Fruit fly (Drosophila melanogaster): ENCODE data around the gene CG6927.

The CG6927 gene

DNA sequence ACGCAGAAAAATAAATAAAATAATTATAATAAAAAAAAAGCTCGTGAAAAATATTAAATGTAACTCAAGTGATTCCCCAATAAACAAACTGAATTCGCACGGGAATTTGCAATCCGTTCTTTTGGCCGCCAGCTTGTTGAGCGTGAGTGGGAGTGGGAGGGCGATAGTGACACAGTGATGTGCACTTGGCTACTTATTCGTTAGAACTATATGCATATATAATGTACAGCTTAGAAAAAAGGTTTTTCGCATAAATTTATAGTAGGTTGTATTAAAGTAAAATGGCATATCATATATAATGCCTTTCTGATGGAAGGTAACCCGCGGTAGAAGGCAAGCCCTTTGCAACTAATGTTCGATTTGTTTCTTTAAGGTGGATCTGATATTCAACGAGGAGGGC, 5.7 kb downstream of the CG6927 start:
- no peak for TF ChIP-seq bab1 (GFP tag; optimal IDR thresholded peaks at IDR 0.05)
- TF ChIP-seq cnc (optimal IDR thresholded peaks at IDR 0.05), result no peak
- no peak for TF ChIP-seq CG12768 (GFP tag; optimal IDR thresholded peaks at IDR 0.05)
- no peak for TF ChIP-seq Mnt (GFP tag; optimal IDR thresholded peaks at IDR 0.05)
- TF ChIP-seq kay (GFP tag; ENCODE audit: borderline replicate concordance), result no peak

- TF ChIP-seq bab1 (GFP tag; optimal IDR thresholded peaks at IDR 0.05) (no peak), tj (GFP tag; optimal IDR thresholded peaks at IDR 0.05) (peak; percentile 96), CG5204 (GFP tag; optimal IDR thresholded peaks at IDR 0.05) (peak; percentile 41), pad (GFP tag; optimal IDR thresholded peaks at IDR 0.05) (peak; percentile 48), CG14711 (tag; optimal IDR thresholded peaks at IDR 0.05) (peak; percentile 45), CG7045 (GFP tag; optimal IDR thresholded peaks at IDR 0.05) (no peak), CG11617 (GFP tag; optimal IDR thresholded peaks at IDR 0.05) (peak; percentile 59), cnc (optimal IDR thresholded peaks at IDR 0.05) (no peak), Mnt (GFP tag; optimal IDR thresholded peaks at IDR 0.05) (no peak), CG7101 (tag; optimal IDR thresholded peaks at IDR 0.05) (peak; percentile 62), cic (GFP tag; optimal IDR thresholded peaks at IDR 0.05) (no peak), CG33017 (tag; optimal IDR thresholded peaks at IDR 0.05) (no peak), toe (GFP tag; optimal IDR thresholded peaks at IDR 0.05) (peak; percentile 33), Crg-1 (GFP tag; optimal IDR thresholded peaks at IDR 0.05) (peak; percentile 62), Hr96 (GFP tag; optimal IDR thresholded peaks at IDR 0.05) (peak; percentile 21), kay (GFP tag; ENCODE audit: borderline replicate concordance) (no peak), CG1620 (GFP tag; optimal IDR thresholded peaks at IDR 0.05) (peak; percentile 52), Clk (GFP tag; optimal IDR thresholded peaks at IDR 0.05) (no peak), ovo (GFP tag; optimal IDR thresholded peaks at IDR 0.05) (peak; percentile 75), CG12768 (GFP tag; optimal IDR thresholded peaks at IDR 0.05) (peak; percentile 2)
Measured at dm6 chrX:4918228-4919022, 11.7 kb downstream of the CG6927 start, which contains the start of the genes CG4041 and Hgsnat. TSS of gene CG4041 (minus strand) at chrX:4918447. TSS of gene Hgsnat (plus strand) at chrX:4918730.

dm6 chrX:4919040-4919881, 12.6 kb downstream of the CG6927 start:
- TF ChIP-seq ovo (GFP tag; optimal IDR thresholded peaks at IDR 0.05) (no peak), cnc (optimal IDR thresholded peaks at IDR 0.05) (no peak), Hr96 (GFP tag; optimal IDR thresholded peaks at IDR 0.05) (peak; percentile 82), CG1620 (GFP tag; optimal IDR thresholded peaks at IDR 0.05) (peak; percentile 52), CG5204 (GFP tag; optimal IDR thresholded peaks at IDR 0.05) (peak; percentile 64), CG12768 (GFP tag; optimal IDR thresholded peaks at IDR 0.05) (peak; percentile 88), CG33017 (tag; optimal IDR thresholded peaks at IDR 0.05) (peak; percentile 86), Clk (GFP tag; optimal IDR thresholded peaks at IDR 0.05) (peak; percentile 38), Crg-1 (GFP tag; optimal IDR thresholded peaks at IDR 0.05) (peak; percentile 38), CG11617 (GFP tag; optimal IDR thresholded peaks at IDR 0.05) (peak; percentile 58), CG7101 (tag; optimal IDR thresholded peaks at IDR 0.05) (peak; percentile 88), CG14711 (tag; optimal IDR thresholded peaks at IDR 0.05) (peak; percentile 83), pad (GFP tag; optimal IDR thresholded peaks at IDR 0.05) (peak; percentile 69), cic (GFP tag; optimal IDR thresholded peaks at IDR 0.05) (peak; percentile 26), bab1 (GFP tag; optimal IDR thresholded peaks at IDR 0.05) (peak; percentile 80), Mnt (GFP tag; optimal IDR thresholded peaks at IDR 0.05) (peak; percentile 40), kay (GFP tag; ENCODE audit: borderline replicate concordance) (no peak), CG7045 (GFP tag; optimal IDR thresholded peaks at IDR 0.05) (peak; percentile 61), tj (GFP tag; optimal IDR thresholded peaks at IDR 0.05) (peak; percentile 87), toe (GFP tag; optimal IDR thresholded peaks at IDR 0.05) (peak; percentile 59)

DNA sequence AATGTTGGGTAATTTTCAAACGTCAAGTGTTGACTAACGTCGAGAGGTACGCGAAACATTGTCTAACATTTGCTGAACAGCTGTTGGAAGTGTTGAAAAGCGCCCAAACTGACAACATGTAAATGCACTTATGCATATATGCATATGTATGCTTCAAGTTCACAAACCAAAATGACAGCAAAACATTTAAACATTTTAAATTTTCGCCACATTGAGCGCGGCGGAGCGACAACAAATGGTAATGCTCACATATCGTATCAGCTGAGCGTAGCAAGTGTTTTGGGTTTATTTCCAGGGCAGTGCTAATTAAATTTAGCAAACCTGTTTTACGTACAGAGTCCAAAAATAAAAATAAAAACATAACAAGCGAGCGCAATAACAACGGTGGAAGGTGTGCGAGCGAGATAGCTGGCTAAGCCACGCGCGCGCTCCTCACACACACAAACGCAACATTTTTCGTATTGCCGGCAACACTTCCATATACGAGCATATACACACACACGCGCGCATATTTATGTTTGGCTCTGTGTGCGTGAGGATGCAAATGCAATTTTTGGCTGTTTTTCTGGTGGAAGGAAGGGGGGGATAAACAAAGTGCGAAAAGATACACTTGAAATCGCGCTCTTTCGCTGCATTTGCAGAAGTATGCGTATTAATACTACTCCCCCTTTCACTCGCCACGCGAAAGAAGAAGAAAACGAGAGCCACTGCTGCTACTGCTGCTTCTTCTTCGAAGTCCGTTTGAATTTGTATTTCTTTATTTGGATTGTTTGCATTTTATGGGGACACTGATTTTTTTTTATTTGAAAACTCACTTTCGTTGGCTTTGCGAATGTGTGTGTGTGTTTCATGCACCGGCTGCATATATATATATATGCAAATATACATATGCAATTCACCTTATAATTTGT, 23.7 kb downstream of the CG6927 start:
- peak; percentile 10 for TF ChIP-seq Clk (GFP tag; optimal IDR thresholded peaks at IDR 0.05)
- TF ChIP-seq ovo (GFP tag; optimal IDR thresholded peaks at IDR 0.05), result peak; percentile 48
- TF ChIP-seq CG12768 (GFP tag; optimal IDR thresholded peaks at IDR 0.05), result peak; percentile 62
- TF ChIP-seq tj (GFP tag; optimal IDR thresholded peaks at IDR 0.05), result peak; percentile 77
- peak; percentile 76 for TF ChIP-seq pad (GFP tag; optimal IDR thresholded peaks at IDR 0.05)
- TF ChIP-seq CG1620 (GFP tag; optimal IDR thresholded peaks at IDR 0.05), result peak; percentile 78
- no peak for TF ChIP-seq Hr96 (GFP tag; optimal IDR thresholded peaks at IDR 0.05)
- peak; percentile 48 for TF ChIP-seq cic (GFP tag; optimal IDR thresholded peaks at IDR 0.05)
- peak; percentile 82 for TF ChIP-seq CG11617 (GFP tag; optimal IDR thresholded peaks at IDR 0.05)
- TF ChIP-seq Mnt (GFP tag; optimal IDR thresholded peaks at IDR 0.05), result peak; percentile 90
- peak; percentile 83 for TF ChIP-seq CG7101 (tag; optimal IDR thresholded peaks at IDR 0.05)
- TF ChIP-seq CG7045 (GFP tag; optimal IDR thresholded peaks at IDR 0.05), result peak; percentile 33
- TF ChIP-seq CG14711 (tag; optimal IDR thresholded peaks at IDR 0.05), result peak; percentile 60
- TF ChIP-seq toe (GFP tag; optimal IDR thresholded peaks at IDR 0.05), result no peak
- peak; percentile 58 for TF ChIP-seq CG5204 (GFP tag; optimal IDR thresholded peaks at IDR 0.05)
- peak; percentile 64 for TF ChIP-seq CG33017 (tag; optimal IDR thresholded peaks at IDR 0.05)
- TF ChIP-seq bab1 (GFP tag; optimal IDR thresholded peaks at IDR 0.05), result peak; percentile 43
- TF ChIP-seq cnc (optimal IDR thresholded peaks at IDR 0.05), result no peak
- TF ChIP-seq kay (GFP tag; ENCODE audit: borderline replicate concordance), result no peak
- peak; percentile 87 for TF ChIP-seq Crg-1 (GFP tag; optimal IDR thresholded peaks at IDR 0.05)

Data from whole organism, adult.